Worm (Caenorhabditis elegans) whole organism, early embryonic: Measurements from ENCODE around the gene sur-5.

Experiments
- B0310.2 ChIP-seq: sonication (generic microtip); optimal IDR thresholded peaks from 2 replicates; lab custom pipeline; 2016; ENCODE audit warnings: mild to moderate bottlenecking, missing genetic modification characterization, missing compliant biosample characterization
- F13C5.2 ChIP-seq: sonication (generic microtip); optimal IDR thresholded peaks from 2 replicates; lab custom pipeline; 2017; ENCODE audit warnings: mild to moderate bottlenecking, missing genetic modification characterization, inconsistent platforms, missing compliant biosample characterization
- aly-1 ChIP-seq: sonication (generic microtip); optimal IDR thresholded peaks from 2 replicates; lab custom pipeline; 2016; ENCODE audit warnings: missing genetic modification characterization, missing compliant biosample characterization
- ama-1 ChIP-seq: fragments of 150-350 bp; optimal IDR thresholded peaks from 2 replicates; lab custom pipeline; 2014
- ceh-36 ChIP-seq: sonication (generic microtip); optimal IDR thresholded peaks from 2 replicates; lab custom pipeline; 2016; ENCODE audit warnings: missing genetic modification characterization, inconsistent platforms, missing compliant biosample characterization
- flt-1 ChIP-seq: fragments of 200-800 bp; sonication (Bioruptor generic); IDR thresholded peaks from 2 replicates; pipeline ENCODE4 v1.3.6; 2022; ENCODE audit warnings: missing genetic modification characterization, missing compliant biosample characterization
- hmbx-1 ChIP-seq: sonication (generic microtip); optimal IDR thresholded peaks from 2 replicates; lab custom pipeline; 2016; ENCODE audit warnings: mild to moderate bottlenecking, missing genetic modification characterization, missing compliant biosample characterization
- hmg-4 ChIP-seq: fragments of 200-800 bp; sonication (Bioruptor generic); optimal IDR thresholded peaks from 2 replicates; lab custom pipeline; 2018; ENCODE audit warnings: mild to moderate bottlenecking, missing genetic modification characterization, missing compliant biosample characterization
- hnd-1 ChIP-seq: sonication (generic microtip); optimal IDR thresholded peaks from 2 replicates; lab custom pipeline; 2016; ENCODE audit warnings: missing genetic modification characterization, missing compliant biosample characterization
- pes-1 ChIP-seq: fragments of 200-800 bp; sonication (Bioruptor generic); IDR thresholded peaks from 2 replicates; pipeline ENCODE4 v1.3.6; 2022; ENCODE audit warnings: missing genetic modification reagents, missing genetic modification characterization, missing compliant biosample characterization
- scrt-1 ChIP-seq: fragments of 200-800 bp; sonication (Bioruptor generic); IDR thresholded peaks from 2 replicates; pipeline ENCODE4 v1.3.6; 2022; ENCODE audit warnings: missing genetic modification characterization, missing compliant biosample characterization
- sea-1 ChIP-seq: fragments of 200-800 bp; sonication (Bioruptor generic); conservative IDR thresholded peaks from 2 replicates; pipeline ENCODE4 v1.3.6; 2022; ENCODE audit warnings: missing genetic modification characterization, missing compliant biosample characterization
- tbx-11 ChIP-seq: fragments of 200-800 bp; sonication (Bioruptor generic); IDR thresholded peaks from 2 replicates; pipeline ENCODE4 v1.3.6; 2022; ENCODE audit warnings: missing genetic modification characterization, missing compliant biosample characterization

DNA sequence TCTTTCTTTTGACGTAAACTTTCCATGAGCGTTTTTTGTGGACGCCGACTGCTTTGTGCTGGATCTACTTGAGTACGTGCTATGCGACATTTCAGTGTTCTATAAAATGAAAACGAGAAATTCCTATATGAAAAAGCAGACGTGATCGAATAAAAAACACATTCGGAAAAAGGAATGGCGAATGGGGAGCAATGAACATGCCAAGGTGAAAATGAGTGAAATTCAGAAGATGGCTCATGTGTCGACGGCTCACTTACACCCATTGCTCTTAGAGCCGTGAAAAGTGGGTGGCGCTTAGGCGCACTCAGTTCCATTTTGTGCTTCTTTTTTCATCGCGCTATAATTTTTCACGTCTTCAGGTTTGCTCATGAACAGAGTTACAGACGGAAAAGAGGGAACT is 6.7 kb downstream of the sur-5 start, which contains the start of gene K03A1.4:
- TF ChIP-seq tbx-11 (GFP tag; lab: Robert Waterston, UW) (no peak), scrt-1 (GFP tag; lab: Robert Waterston, UW) (no peak), sea-1 (GFP tag; lab: Robert Waterston, UW) (no peak), hmg-4 (GFP tag; lab: Kevin White, UChicago) (no peak), hmbx-1 (no peak), hnd-1 (tag; lab: Kevin White, UChicago) (no peak), aly-1 (no peak), ama-1 (lab: Kevin White, UChicago) (no peak), F13C5.2 (no peak), B0310.2 (tag; lab: Kevin White, UChicago) (no peak), pes-1 (GFP tag; lab: Robert Waterston, UW) (no peak), ceh-36 (tag; lab: Kevin White, UChicago) (no peak), flt-1 (no peak)
